Fruit fly (Drosophila melanogaster): ENCODE results near the gene mRpL24.
A peak's percentile ranks its signal among the peaks of the same experiment; 100 is the strongest.

DNA sequence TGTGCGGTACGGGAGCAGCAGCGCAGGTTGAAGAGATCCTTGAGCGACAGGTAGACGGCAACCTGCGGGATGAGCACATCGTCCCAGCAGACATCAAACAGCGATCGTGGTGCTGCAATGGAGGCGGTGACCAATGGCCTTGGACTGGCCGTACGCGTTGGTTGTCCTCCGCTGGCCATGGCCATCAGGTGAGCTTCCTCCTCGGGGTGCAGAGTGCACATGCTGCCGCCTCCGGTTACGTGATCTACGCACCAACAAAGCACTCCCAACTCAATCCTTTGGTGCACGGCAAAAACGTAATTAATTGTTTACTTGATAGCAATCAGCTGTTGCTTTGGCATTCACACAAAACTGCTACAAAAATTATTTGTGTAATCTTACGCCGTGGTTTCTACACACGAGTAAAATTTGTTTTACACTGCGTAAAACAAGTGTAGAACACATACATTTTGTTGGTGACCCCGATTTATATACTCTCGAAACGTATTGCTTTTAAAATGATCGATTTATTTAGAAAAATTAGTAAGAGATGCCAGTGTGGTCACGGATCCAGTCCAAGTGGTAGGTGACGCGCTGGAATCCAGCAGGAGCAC, 4.4 kb upstream of the mRpL24 start, which contains the start of gene jet:
- TF ChIP-seq CG8478 (optimal IDR thresholded peaks at IDR 0.05) (no peak), CTCF (optimal IDR thresholded peaks at IDR 0.05) (peak in 1 of 2 experiments; percentile 41)

All from S2 (cell line).